Fruit fly (Drosophila melanogaster): ENCODE measurements around the gene CG18476.

- no peak for TF ChIP-seq Asciz (GFP tag; optimal IDR thresholded peaks at IDR 0.05)
- no peak for TF ChIP-seq CG18476 (GFP tag; optimal IDR thresholded peaks at IDR 0.05)
- peak in 1 of 2 experiments; percentile 45 for TF ChIP-seq eve (GFP tag; optimal IDR thresholded peaks at IDR 0.05)
- TF ChIP-seq CG3838 (GFP tag; optimal IDR thresholded peaks at IDR 0.05), result no peak
- TF ChIP-seq sqz (GFP tag; optimal IDR thresholded peaks at IDR 0.05), result no peak
- no peak for TF ChIP-seq psq (GFP tag; optimal IDR thresholded peaks at IDR 0.05)
- TF ChIP-seq ham (GFP tag; IDR thresholded peaks at IDR 0.05), result no peak
- TF ChIP-seq yki (optimal IDR thresholded peaks at IDR 0.05), result no peak
- no peak for TF ChIP-seq CG31441 (GFP tag; IDR thresholded peaks at IDR 0.05)
- TF ChIP-seq Rfx (GFP tag; IDR thresholded peaks at IDR 0.05), result no peak
- TF ChIP-seq crc (GFP tag; optimal IDR thresholded peaks at IDR 0.05), result no peak
Measured at dm6 chr3R:11688055-11688454, 10.1 kb upstream of the CG18476 start, which contains the start of gene CG6834.
